Worm (Caenorhabditis elegans) whole organism, L4/young adult: ENCODE data around the gene gpa-2.

Source experiments
- dao-5 ChIP-seq: sonication (generic microtip); optimal IDR thresholded peaks from 2 replicates; lab custom pipeline; 2016; ENCODE audit warnings: missing genotype, missing genetic modification characterization, moderate library complexity, missing compliant biosample characterization
- him-1 ChIP-seq: sonication (generic microtip); optimal IDR thresholded peaks from 2 replicates; lab custom pipeline; 2016; ENCODE audit warnings: missing genotype, missing genetic modification reagents, missing genetic modification characterization, missing compliant biosample characterization

DNA sequence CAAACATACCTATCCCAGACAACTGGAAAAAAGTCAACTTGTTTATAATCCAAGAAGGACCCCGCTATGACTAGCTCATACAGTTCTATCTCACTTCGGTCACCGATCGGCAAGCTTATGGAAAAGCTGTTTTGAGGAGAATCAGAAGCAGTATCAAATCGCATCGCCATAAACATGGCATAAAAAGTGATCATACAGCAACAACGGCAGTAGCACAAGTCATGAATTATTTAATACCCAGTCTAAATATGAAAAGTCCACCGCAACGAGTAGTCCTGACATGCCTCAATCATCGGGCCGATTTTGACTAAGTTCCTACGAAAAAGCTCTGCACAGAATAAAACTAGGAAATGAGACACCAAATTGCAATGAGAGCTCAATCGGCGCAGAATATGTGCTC, 47.3 kb upstream of the gpa-2 start:
- no peak for TF ChIP-seq dao-5 (tag; lab: Kevin White, UChicago)
- TF ChIP-seq him-1 = no peak
